Fruit fly (Drosophila melanogaster): ENCODE data around the gene ZIPIC.

ZIPIC gene

dm6 chr3R:30005332-30005979 lies 31.2 kb downstream of the ZIPIC start:
- TF ChIP-seq psq (optimal IDR thresholded peaks at IDR 0.05) (no peak), Myc (optimal IDR thresholded peaks at IDR 0.05) (no peak), h (optimal IDR thresholded peaks at IDR 0.05) (no peak), ttk (optimal IDR thresholded peaks at IDR 0.05) (no peak), insv (optimal IDR thresholded peaks at IDR 0.05) (no peak), Sin3A (optimal IDR thresholded peaks at IDR 0.05) (no peak)

- no peak for TF ChIP-seq Sin3A (optimal IDR thresholded peaks at IDR 0.05)
- no peak for TF ChIP-seq insv (optimal IDR thresholded peaks at IDR 0.05)
- TF ChIP-seq psq (optimal IDR thresholded peaks at IDR 0.05): no peak
- TF ChIP-seq ttk (optimal IDR thresholded peaks at IDR 0.05): no peak
- TF ChIP-seq Myc (optimal IDR thresholded peaks at IDR 0.05): no peak
- no peak for TF ChIP-seq h (optimal IDR thresholded peaks at IDR 0.05)
These were observed 32.0 kb downstream of the ZIPIC start, which contains the start of the genes Nlp and Nph for dm6 chr3R:30004648-30005047. Gene Nlp, plus strand, starts transcription at chr3R:30004785. Gene Nph, minus strand, starts transcription at chr3R:30004861.

dm6 chr3R:30000286-30000685 lies 36.4 kb downstream of the ZIPIC start, which contains the start of gene Tace:
Gene Tace, plus strand, starts transcription at chr3R:30000530.
- TF ChIP-seq Sin3A (optimal IDR thresholded peaks at IDR 0.05) (no peak), h (optimal IDR thresholded peaks at IDR 0.05) (no peak), psq (optimal IDR thresholded peaks at IDR 0.05) (no peak)

dm6 chr3R:29999495-29999894 lies 37.2 kb downstream of the ZIPIC start, which contains the start of gene CG34298:
Gene CG34298, plus strand, starts transcription at chr3R:29999795.
- TF ChIP-seq Myc (optimal IDR thresholded peaks at IDR 0.05): no peak
- TF ChIP-seq insv (optimal IDR thresholded peaks at IDR 0.05): no peak
- no peak for TF ChIP-seq psq (optimal IDR thresholded peaks at IDR 0.05)
- TF ChIP-seq ttk (optimal IDR thresholded peaks at IDR 0.05): no peak
- TF ChIP-seq h (optimal IDR thresholded peaks at IDR 0.05): no peak
- TF ChIP-seq Sin3A (optimal IDR thresholded peaks at IDR 0.05): no peak

- TF ChIP-seq Myc (optimal IDR thresholded peaks at IDR 0.05): no peak
- TF ChIP-seq ttk (optimal IDR thresholded peaks at IDR 0.05): no peak
- TF ChIP-seq h (optimal IDR thresholded peaks at IDR 0.05): no peak
- TF ChIP-seq psq (optimal IDR thresholded peaks at IDR 0.05): no peak
- no peak for TF ChIP-seq insv (optimal IDR thresholded peaks at IDR 0.05)
- TF ChIP-seq Sin3A (optimal IDR thresholded peaks at IDR 0.05): no peak
These were observed 38.9 kb downstream of the ZIPIC start, which contains the start of the genes CG15525 and CG11504 for dm6 chr3R:29997607-29998236. Gene CG15525, minus strand, starts transcription at chr3R:29997676. Gene CG11504, plus strand, starts transcription at chr3R:29997900.

dm6 chr3R:29995035-29995434 lies 41.6 kb downstream of the ZIPIC start, which contains the start of the genes CG7903 and Sas-6:
Gene CG7903, minus strand, starts transcription at chr3R:29995231.
Gene Sas-6, plus strand, starts transcription at chr3R:29995357.
- TF ChIP-seq psq (optimal IDR thresholded peaks at IDR 0.05) (no peak), Sin3A (optimal IDR thresholded peaks at IDR 0.05) (no peak), insv (optimal IDR thresholded peaks at IDR 0.05) (no peak), ttk (optimal IDR thresholded peaks at IDR 0.05) (no peak), Myc (optimal IDR thresholded peaks at IDR 0.05) (no peak), h (optimal IDR thresholded peaks at IDR 0.05) (no peak)

- no peak for TF ChIP-seq Myc (optimal IDR thresholded peaks at IDR 0.05)
- TF ChIP-seq insv (optimal IDR thresholded peaks at IDR 0.05): no peak
- TF ChIP-seq h (optimal IDR thresholded peaks at IDR 0.05): no peak
- TF ChIP-seq Sin3A (optimal IDR thresholded peaks at IDR 0.05): no peak
- no peak for TF ChIP-seq ttk (optimal IDR thresholded peaks at IDR 0.05)
- no peak for TF ChIP-seq psq (optimal IDR thresholded peaks at IDR 0.05)
These were observed 43.5 kb downstream of the ZIPIC start, which contains the start of gene Acph-1 for dm6 chr3R:29993134-29993533. Gene Acph-1, minus strand, starts transcription at chr3R:29993411.

dm6 chr3R:29990681-29991080 lies 46.0 kb downstream of the ZIPIC start:
- TF ChIP-seq psq (optimal IDR thresholded peaks at IDR 0.05) (no peak), Sin3A (optimal IDR thresholded peaks at IDR 0.05) (no peak), ttk (optimal IDR thresholded peaks at IDR 0.05) (no peak), h (optimal IDR thresholded peaks at IDR 0.05) (no peak), insv (optimal IDR thresholded peaks at IDR 0.05) (no peak), Myc (optimal IDR thresholded peaks at IDR 0.05) (no peak)

Data from Kc167 (cell line).